Worm (Caenorhabditis elegans): ENCODE results near the gene sftd-3.

Gene sftd-3

ce11 chrII:8938907-8939622, 24.9 kb downstream of the sftd-3 start (continued):
- TF ChIP-seq ama-1 (optimal IDR thresholded peaks at IDR 0.05) (no peak), ama-1 (GFP tag; optimal IDR thresholded peaks at IDR 0.05) (peak in 1 of 2 experiments; percentile 57), lsl-1 (GFP tag; optimal IDR thresholded peaks at IDR 0.05) (peak; percentile 2), attf-5 (GFP tag; optimal IDR thresholded peaks at IDR 0.05) (no peak), nhr-27 (tag; optimal IDR thresholded peaks at IDR 0.05) (no peak), F22D6.2 (tag; optimal IDR thresholded peaks at IDR 0.05) (no peak), cebp-2 (GFP tag; IDR thresholded peaks at IDR 0.05) (no peak), nhr-179 (tag; optimal IDR thresholded peaks at IDR 0.05) (no peak), lin-40 (tag; optimal IDR thresholded peaks at IDR 0.05) (no peak), bed-1 (GFP tag; IDR thresholded peaks at IDR 0.05) (no peak), sea-2 (GFP tag; IDR thresholded peaks at IDR 0.05) (no peak), dox-1 (GFP tag; IDR thresholded peaks at IDR 0.05) (no peak), tbp1 (GFP tag; optimal IDR thresholded peaks at IDR 0.05) (peak; percentile 30), B0336.3 (GFP tag; IDR thresholded peaks at IDR 0.05) (0 out of 2 replicates have a peak, but pooled peaks have one; percentile 21), D2030.7 (GFP tag; IDR thresholded peaks at IDR 0.05) (peak; percentile 34; the same call in 1 of the 2 replicates), F37B4.10 (GFP tag; IDR thresholded peaks at IDR 0.05) (no peak), snpc-1.3 (tag; optimal IDR thresholded peaks at IDR 0.05; ENCODE audit: insufficient read depth) (peak; percentile 20), madf-3 (GFP tag; IDR thresholded peaks at IDR 0.05) (0 out of 2 replicates have a peak, but pooled peaks have one; percentile 22), ceh-79 (tag; optimal IDR thresholded peaks at IDR 0.05) (no peak), F52B5.7 (tag; optimal IDR thresholded peaks at IDR 0.05) (peak; percentile 50), die-1 (tag; optimal IDR thresholded peaks at IDR 0.05) (no peak), B0035.1 (tag; optimal IDR thresholded peaks at IDR 0.05) (no peak), him-1 (tag; optimal IDR thresholded peaks at IDR 0.05) (peak; percentile 44), dpff-1 (tag; optimal IDR thresholded peaks at IDR 0.05) (peak; percentile 43), snpc-4 (GFP tag; optimal IDR thresholded peaks at IDR 0.05) (no peak), snpc-4 (tag; optimal IDR thresholded peaks at IDR 0.05) (no peak), F57A8.1 (GFP tag; optimal IDR thresholded peaks at IDR 0.05) (no peak), nfyb-1 (GFP tag; IDR thresholded peaks at IDR 0.05) (peak; percentile 62; the same call in 1 of the 2 replicates), efl-1 (GFP tag; optimal IDR thresholded peaks at IDR 0.05) (no peak), mcd-1 (GFP tag; IDR thresholded peaks at IDR 0.05) (no peak), F57C9.4 (tag; optimal IDR thresholded peaks at IDR 0.05) (no peak), nhr-120 (GFP tag; IDR thresholded peaks at IDR 0.05) (no peak), Y79H2A.3 (GFP tag; conservative IDR thresholded peaks at IDR 0.05) (peak; percentile 67; the same call in 1 of the 2 replicates), cebp-1 (GFP tag; IDR thresholded peaks at IDR 0.05) (no peak), cebp-1 (tag; optimal IDR thresholded peaks at IDR 0.05) (peak; percentile 31), nhr-80 (tag; optimal IDR thresholded peaks at IDR 0.05) (no peak), snpc-3.4 (tag; optimal IDR thresholded peaks at IDR 0.05) (peak; percentile 1), K11D2.4 (GFP tag; IDR thresholded peaks at IDR 0.05) (no peak), T26A5.8 (tag; optimal IDR thresholded peaks at IDR 0.05) (no peak), hmg-20 (GFP tag; IDR thresholded peaks at IDR 0.05) (no peak), repo-1 (tag; optimal IDR thresholded peaks at IDR 0.05) (peak; percentile 9), zim-3 (tag; optimal IDR thresholded peaks at IDR 0.05) (no peak), nhr-90 (tag; optimal IDR thresholded peaks at IDR 0.05) (no peak), atf-7 (tag; optimal IDR thresholded peaks at IDR 0.05) (peak; percentile 12), egrh-3 (GFP tag; IDR thresholded peaks at IDR 0.05) (no peak), ztf-22 (GFP tag; optimal IDR thresholded peaks at IDR 0.05) (no peak), ZK185.1 (tag; optimal IDR thresholded peaks at IDR 0.05; ENCODE audit: poor library complexity, severe bottlenecking) (peak; percentile 1), aptf-2 (GFP tag; conservative IDR thresholded peaks at IDR 0.05) (no peak), lin-26 (GFP tag; IDR thresholded peaks at IDR 0.05) (peak; percentile 47; the same call in 1 of the 2 replicates)
